Worm (Caenorhabditis elegans) whole organism, late embryonic: ENCODE data around the gene C46F4.3.
A peak's percentile ranks its signal among the peaks of the same experiment; 100 is the strongest.

ENCODE experiments used
- F13H6.1 ChIP-seq: sonication (generic microtip); optimal IDR thresholded peaks from 2 replicates; lab custom pipeline; 2016; ENCODE audit warnings: missing genetic modification characterization, missing compliant biosample characterization
- K02D7.2 ChIP-seq: sonication (generic microtip); optimal IDR thresholded peaks from 2 replicates; lab custom pipeline; 2017; ENCODE audit warnings: mild to moderate bottlenecking, missing genetic modification characterization, missing compliant biosample characterization
- ahr-1 ChIP-seq: sonication (generic microtip); optimal IDR thresholded peaks from 2 replicates; lab custom pipeline; 2016; ENCODE audit warnings: missing genetic modification characterization, missing compliant biosample characterization
- ama-1 ChIP-seq: fragments of 150-350 bp; optimal IDR thresholded peaks from 2 replicates; lab custom pipeline; 2014
- ceh-2 ChIP-seq: sonication (generic microtip); optimal IDR thresholded peaks from 2 replicates; lab custom pipeline; 2016; ENCODE audit warnings: missing genotype, missing genetic modification characterization, missing compliant biosample characterization
- ceh-48 ChIP-seq: sonication (generic microtip); optimal IDR thresholded peaks from 2 replicates; lab custom pipeline; 2016; ENCODE audit warnings: missing genetic modification characterization, inconsistent platforms, missing compliant biosample characterization
- ceh-6 ChIP-seq: fragments of 200-800 bp; sonication (Bioruptor generic); optimal IDR thresholded peaks from 2 replicates; lab custom pipeline; 2018; ENCODE audit warnings: mild to moderate bottlenecking, missing genetic modification characterization, missing compliant biosample characterization
- ceh-9 ChIP-seq: sonication (generic microtip); optimal IDR thresholded peaks from 2 replicates; lab custom pipeline; 2016; ENCODE audit warnings: mild to moderate bottlenecking, missing genetic modification characterization, inconsistent platforms, missing compliant biosample characterization
- elt-2 ChIP-seq: sonication (generic microtip); optimal IDR thresholded peaks from 2 replicates; lab custom pipeline; 2016; ENCODE audit warnings: missing genetic modification reagents, missing genetic modification characterization, missing compliant biosample characterization
- ets-4 ChIP-seq: sonication (generic microtip); optimal IDR thresholded peaks from 2 replicates; lab custom pipeline; 2016; ENCODE audit warnings: missing genetic modification characterization, missing compliant biosample characterization
- fax-1 ChIP-seq: sonication (generic microtip); optimal IDR thresholded peaks from 2 replicates; lab custom pipeline; 2016; ENCODE audit warnings: missing genotype, missing genetic modification characterization, missing compliant biosample characterization
- hlh-15 ChIP-seq: sonication (generic microtip); optimal IDR thresholded peaks from 2 replicates; lab custom pipeline; 2016; ENCODE audit warnings: missing genetic modification characterization, missing compliant biosample characterization
- hlh-6 ChIP-seq: sonication (generic microtip); optimal IDR thresholded peaks from 2 replicates; lab custom pipeline; 2016; ENCODE audit warnings: missing genotype, missing genetic modification characterization, missing compliant biosample characterization
- lim-6 ChIP-seq: sonication (generic microtip); optimal IDR thresholded peaks from 2 replicates; lab custom pipeline; 2016; ENCODE audit warnings: missing genetic modification characterization, missing compliant biosample characterization
- nhr-11 ChIP-seq: fragments of 150-350 bp; optimal IDR thresholded peaks from 2 replicates; lab custom pipeline; 2014; ENCODE audit warnings: missing biosample characterization, missing genetic modification characterization
- nhr-232 ChIP-seq: sonication (generic microtip); optimal IDR thresholded peaks from 2 replicates; lab custom pipeline; 2016; ENCODE audit warnings: missing genetic modification characterization, missing compliant biosample characterization
- npax-4 ChIP-seq: sonication (generic microtip); optimal IDR thresholded peaks from 2 replicates; lab custom pipeline; 2016; ENCODE audit warnings: missing genetic modification characterization, missing compliant biosample characterization
- odd-2 ChIP-seq: sonication (generic microtip); optimal IDR thresholded peaks from 2 replicates; lab custom pipeline; 2017; ENCODE audit warnings: antibody characterized with exemption, mild to moderate bottlenecking, missing genetic modification characterization, missing compliant biosample characterization
- pag-3 ChIP-seq: sonication (generic microtip); optimal IDR thresholded peaks from 2 replicates; lab custom pipeline; 2016; ENCODE audit warnings: missing compliant biosample characterization, missing genetic modification characterization, borderline replicate concordance
- pat-9 ChIP-seq: fragments of 200-800 bp; sonication (Bioruptor generic); optimal IDR thresholded peaks from 2 replicates; lab custom pipeline; 2018; ENCODE audit warnings: mild to moderate bottlenecking, missing genetic modification characterization, moderate library complexity, missing compliant biosample characterization
- pha-4 ChIP-seq: fragments of 150-350 bp; optimal IDR thresholded peaks from 2 replicates; lab custom pipeline; 2018; ENCODE audit warnings: missing biosample characterization, missing genetic modification reagents, missing genetic modification characterization
- pqm-1 ChIP-seq: sonication (generic microtip); optimal IDR thresholded peaks from 2 replicates; lab custom pipeline; 2016; ENCODE audit warnings: missing genetic modification characterization, missing compliant biosample characterization
- rnt-1 ChIP-seq: sonication (generic microtip); optimal IDR thresholded peaks from 2 replicates; lab custom pipeline; 2016; ENCODE audit warnings: missing genetic modification characterization, missing compliant biosample characterization
- sdc-2 ChIP-seq: sonication (generic microtip); optimal IDR thresholded peaks from 2 replicates; lab custom pipeline; 2016; ENCODE audit warnings: missing genotype, missing genetic modification characterization, missing compliant biosample characterization
- sox-2 ChIP-seq: fragments of 200-800 bp; sonication (Bioruptor generic); IDR thresholded peaks from 2 replicates; pipeline ENCODE4 v1.3.6; 2022; ENCODE audit warnings: missing genetic modification reagents, missing genetic modification characterization, missing compliant biosample characterization
- sox-4 ChIP-seq: sonication (generic microtip); optimal IDR thresholded peaks from 2 replicates; lab custom pipeline; 2017; ENCODE audit warnings: mild to moderate bottlenecking, missing genetic modification characterization, inconsistent platforms, missing compliant biosample characterization
- syd-9 ChIP-seq: sonication (generic microtip); optimal IDR thresholded peaks from 2 replicates; lab custom pipeline; 2016; ENCODE audit warnings: mild to moderate bottlenecking, missing genetic modification characterization, moderate library complexity, missing compliant biosample characterization
- ttx-3 ChIP-seq: sonication (generic microtip); optimal IDR thresholded peaks from 2 replicates; lab custom pipeline; 2016; ENCODE audit warnings: missing genetic modification reagents, missing genetic modification characterization, missing compliant biosample characterization
- unc-3 ChIP-seq, 2 experiments: fragments of 200-800 bp in 1 of 2; sonication (Bioruptor generic) in 1 of 2; sonication (generic microtip) in 1 of 2; conservative IDR thresholded peaks in 1 of 2; optimal IDR thresholded peaks in 1 of 2; 2 replicates each; pipeline versions ENCODE4 v1.3.6 to Lab custom; 2016 to 2022; ENCODE audit warnings: missing compliant biosample characterization in 2 of 2, missing genetic modification characterization in 2 of 2, missing genetic modification reagents in 1 of 2
- zip-5 ChIP-seq: sonication (generic microtip); optimal IDR thresholded peaks from 2 replicates; lab custom pipeline; 2016; ENCODE audit warnings: missing genetic modification characterization, missing compliant biosample characterization
- ztf-16 ChIP-seq: sonication (generic microtip); optimal IDR thresholded peaks from 2 replicates; lab custom pipeline; 2017; ENCODE audit warnings: missing genetic modification characterization, missing compliant biosample characterization

Gene C46F4.3

DNA sequence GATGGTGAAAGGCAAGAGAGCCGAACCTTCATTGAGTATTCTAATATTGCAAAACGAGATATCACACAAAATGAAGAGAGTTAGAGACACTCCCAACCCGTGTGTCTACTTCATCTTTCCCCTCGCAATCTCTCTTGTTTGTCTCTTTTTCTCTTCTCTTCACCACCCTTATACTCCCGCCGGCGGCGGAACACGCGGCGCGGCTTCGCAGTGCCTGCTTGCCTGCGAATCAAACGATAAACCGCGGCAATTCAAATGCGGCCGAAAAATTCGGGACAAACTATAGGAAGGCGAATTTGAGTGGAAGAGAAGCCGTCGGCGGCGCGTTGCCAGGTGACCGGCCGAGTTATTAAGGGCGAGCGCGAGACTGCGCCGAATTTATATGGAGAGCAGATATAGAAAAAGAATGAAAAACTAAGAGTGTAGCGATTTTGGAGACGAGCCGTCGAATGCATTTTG lies 49.0 kb downstream of the C46F4.3 start, which contains the start of gene klp-13 (continued):
- TF ChIP-seq ttx-3 (tag; lab: Kevin White, UChicago): no peak
- TF ChIP-seq F13H6.1 (tag; lab: Kevin White, UChicago): peak; percentile 14
- peak; percentile 49 for TF ChIP-seq ceh-2 (tag; lab: Kevin White, UChicago)
- no peak for TF ChIP-seq K02D7.2 (tag; lab: Kevin White, UChicago)
- no peak for TF ChIP-seq nhr-232 (tag; lab: Kevin White, UChicago)
- TF ChIP-seq ceh-48: no peak
- no peak for TF ChIP-seq nhr-11 (tag; lab: Kevin White, UChicago)
- TF ChIP-seq ceh-6: no peak
- TF ChIP-seq npax-4: no peak
- TF ChIP-seq fax-1 (tag; lab: Kevin White, UChicago): no peak
- no peak for TF ChIP-seq ztf-16 (tag; lab: Kevin White, UChicago)
- peak; percentile 69 for TF ChIP-seq sdc-2 (tag; lab: Kevin White, UChicago)
- TF ChIP-seq pha-4 (tag; lab: Kevin White, UChicago): no peak
- peak; percentile 51 for TF ChIP-seq sox-4
- TF ChIP-seq pqm-1 (tag; lab: Kevin White, UChicago): peak; percentile 41
- TF ChIP-seq ceh-9: no peak
- peak; percentile 9 for TF ChIP-seq elt-2 (tag; lab: Kevin White, UChicago)
- peak; percentile 64 for TF ChIP-seq hlh-6 (tag; lab: Kevin White, UChicago)
- no peak for TF ChIP-seq pag-3
- no peak for TF ChIP-seq unc-3 (GFP tag; conservative IDR thresholded peaks at IDR 0.05; lab: Robert Waterston, UW)
- TF ChIP-seq unc-3 (tag; optimal IDR thresholded peaks at IDR 0.05; lab: Kevin White, UChicago): no peak
- TF ChIP-seq zip-5 (tag; lab: Kevin White, UChicago): no peak
- TF ChIP-seq odd-2 (tag; lab: Kevin White, UChicago): no peak
- no peak for TF ChIP-seq ama-1 (lab: Kevin White, UChicago)
- TF ChIP-seq ahr-1 (tag; lab: Kevin White, UChicago): no peak
- TF ChIP-seq ets-4 (tag; lab: Kevin White, UChicago): peak; percentile 45
- TF ChIP-seq sox-2: no peak
- no peak for TF ChIP-seq syd-9 (tag; lab: Kevin White, UChicago)
- TF ChIP-seq lim-6 (tag; lab: Kevin White, UChicago): peak; percentile 27
- no peak for TF ChIP-seq pat-9 (tag; lab: Kevin White, UChicago)

DNA sequence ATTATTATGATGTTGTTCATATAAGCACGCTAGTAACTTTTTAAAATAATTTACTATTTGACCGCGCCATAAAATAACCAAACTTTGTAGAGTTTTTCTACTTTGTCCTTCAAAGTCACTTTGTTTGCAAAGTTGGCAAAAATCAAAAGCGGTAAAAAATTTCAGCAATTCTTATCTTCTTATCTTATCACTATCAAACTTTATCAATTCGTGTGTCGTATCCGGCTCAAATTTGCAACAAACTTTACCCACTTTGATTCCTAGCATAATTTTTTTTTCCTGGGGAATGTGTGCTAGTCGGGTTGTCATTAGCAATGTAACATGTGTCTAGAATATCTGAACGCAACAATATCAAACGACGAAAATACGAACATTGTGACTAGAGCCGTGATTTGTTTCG lies 50.1 kb downstream of the C46F4.3 start:
- no peak for TF ChIP-seq rnt-1 (tag; lab: Kevin White, UChicago)
- no peak for TF ChIP-seq hlh-15
- TF ChIP-seq elt-2 (tag; lab: Kevin White, UChicago): peak; percentile 72
- TF ChIP-seq, all 69 proteins: peak for 1
